Worm (Caenorhabditis elegans): ENCODE data around the gene rfc-3.

rfc-3 gene

ce11 chrIV:13121396-13121795 lies 25.8 kb downstream of the rfc-3 start:
- TF ChIP-seq efl-3 (GFP tag; optimal IDR thresholded peaks at IDR 0.05): no peak

DNA sequence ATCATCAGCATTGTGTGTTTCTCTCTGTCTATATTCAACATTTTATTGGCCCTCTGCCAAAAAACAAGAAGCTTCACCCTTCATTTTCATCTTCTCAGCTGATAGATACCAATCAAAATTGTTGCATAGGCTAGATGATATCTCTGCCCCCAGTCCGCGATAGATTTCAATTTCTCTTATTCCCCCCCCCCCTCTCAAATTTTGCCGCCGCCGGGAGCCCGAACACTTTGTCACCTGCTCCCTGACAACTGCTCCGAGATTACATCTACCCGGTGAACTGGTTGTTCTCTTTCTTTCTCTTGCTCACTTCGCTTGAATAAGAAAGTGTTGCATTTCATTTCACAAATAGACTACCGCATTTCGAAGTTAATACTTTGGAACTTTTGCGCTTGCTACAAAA lies 30.4 kb downstream of the rfc-3 start:
- peak; percentile 48 for TF ChIP-seq pag-3 (tag; optimal IDR thresholded peaks at IDR 0.05; ENCODE audit: borderline replicate concordance, insufficient read depth)
- TF ChIP-seq nhr-19 (GFP tag; conservative IDR thresholded peaks at IDR 0.05): no peak
- peak; percentile 66 for TF ChIP-seq lin-14 (GFP tag; optimal IDR thresholded peaks at IDR 0.05)

- TF ChIP-seq mdl-1 (tag; optimal IDR thresholded peaks at IDR 0.05) (no peak), efl-1 (optimal IDR thresholded peaks at IDR 0.05) (no peak), efl-1 (GFP tag; optimal IDR thresholded peaks at IDR 0.05 in 1 of 2) (peak in 1 of 2 experiments; percentile 39)
These were observed 32.2 kb downstream of the rfc-3 start for ce11 chrIV:13127720-13128119.

DNA sequence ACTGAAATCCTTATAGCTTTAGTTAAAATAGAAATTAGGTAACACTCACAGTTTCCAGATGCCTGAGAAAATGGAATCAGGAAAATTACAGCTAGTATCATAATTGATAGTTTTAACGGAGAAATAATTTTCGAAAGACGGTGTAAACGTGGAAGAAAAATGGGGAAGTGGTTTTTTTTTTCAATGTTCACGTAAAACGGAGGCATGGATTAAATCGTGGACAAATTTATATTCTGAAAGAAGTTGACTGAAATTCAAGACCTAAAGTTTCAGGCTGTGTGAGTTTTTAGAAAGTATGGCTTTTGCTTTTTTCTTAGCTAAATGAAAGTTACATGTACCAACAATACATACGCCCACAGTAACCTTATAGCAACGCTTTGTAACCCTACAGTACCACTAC lies 46.7 kb downstream of the rfc-3 start, which contains the start of gene spe-43:
TSS of gene spe-43 (minus strand) at position 101 of the 400 bp plus-strand sequence.
- no peak for TF ChIP-seq pax-3 (tag; optimal IDR thresholded peaks at IDR 0.05)
- TF ChIP-seq irx-1 (tag; optimal IDR thresholded peaks at IDR 0.05): no peak
- no peak for TF ChIP-seq lir-3 (tag; optimal IDR thresholded peaks at IDR 0.05; ENCODE audit: poor library complexity)
- no peak for TF ChIP-seq jun-1 (tag; optimal IDR thresholded peaks at IDR 0.05)
- no peak for TF ChIP-seq lin-35 (GFP tag; optimal IDR thresholded peaks at IDR 0.05)
- TF ChIP-seq zip-4 (GFP tag; optimal IDR thresholded peaks at IDR 0.05): no peak
- TF ChIP-seq nhr-71 (tag; optimal IDR thresholded peaks at IDR 0.05): no peak
- no peak for TF ChIP-seq egl-13 (tag; optimal IDR thresholded peaks at IDR 0.05)

All from whole organism, L1 larva.